Worm (Caenorhabditis elegans): ENCODE results near the gene sdha-1.
"Not testable (repeated sequence)": the region's sequence is repeated elsewhere in the genome, so short reads cannot be mapped to it uniquely, and the experiment has no call there.

ce11 chrX:8577824-8578223 lies 32.0 kb upstream of the sdha-1 start:
- TF ChIP-seq nhr-237 (tag; optimal IDR thresholded peaks at IDR 0.05); nhr-12 (tag; optimal IDR thresholded peaks at IDR 0.05); unc-62 (GFP tag; optimal IDR thresholded peaks at IDR 0.05); unc-130 (tag; optimal IDR thresholded peaks at IDR 0.05); fos-1 (tag; optimal IDR thresholded peaks at IDR 0.05); lin-35 (GFP tag; optimal IDR thresholded peaks at IDR 0.05); ama-1 (optimal IDR thresholded peaks at IDR 0.05); egl-27 (tag; optimal IDR thresholded peaks at IDR 0.05); tlp-1 (tag; optimal IDR thresholded peaks at IDR 0.05): not testable (repeated sequence)
